Fruit fly (Drosophila melanogaster) Kc167 (cell line): ENCODE measurements around the gene Gr28a.

ENCODE experiments used
- Myc ChIP-seq: fragments of >200 bp; optimal IDR thresholded peaks from 2 replicates; lab custom pipeline; 2017; ENCODE audit warnings: missing external identifiers
- h ChIP-seq: fragments of >200 bp; optimal IDR thresholded peaks from 3 replicates; lab custom pipeline; 2018; ENCODE audit warnings: missing external identifiers
- insv ChIP-seq: fragments of >200 bp; optimal IDR thresholded peaks from 3 replicates; lab custom pipeline; 2018; ENCODE audit warnings: missing external identifiers
- psq ChIP-seq: fragments of >200 bp; optimal IDR thresholded peaks from 2 replicates; lab custom pipeline; 2017; ENCODE audit warnings: missing external identifiers
- ttk ChIP-seq: sonication (Bioruptor generic); optimal IDR thresholded peaks from 2 replicates; lab custom pipeline; 2017; ENCODE audit warnings: missing external identifiers

- TF ChIP-seq psq (lab: Kevin White, UChicago) (no peak), insv (lab: Kevin White, UChicago) (no peak), Myc (lab: Kevin White, UChicago) (no peak), ttk (no peak), h (lab: Kevin White, UChicago) (no peak)
Observed at dm6 chr2L:7411947-7412621, 41.9 kb downstream of the Gr28a start, which contains the start of gene chm.
